Worm (Caenorhabditis elegans): ENCODE results near the gene srh-125.
"Not testable (repeated sequence)": the region's sequence is repeated elsewhere in the genome, so short reads cannot be mapped to it uniquely, and the experiment has no call there.

Gene srh-125

DNA sequence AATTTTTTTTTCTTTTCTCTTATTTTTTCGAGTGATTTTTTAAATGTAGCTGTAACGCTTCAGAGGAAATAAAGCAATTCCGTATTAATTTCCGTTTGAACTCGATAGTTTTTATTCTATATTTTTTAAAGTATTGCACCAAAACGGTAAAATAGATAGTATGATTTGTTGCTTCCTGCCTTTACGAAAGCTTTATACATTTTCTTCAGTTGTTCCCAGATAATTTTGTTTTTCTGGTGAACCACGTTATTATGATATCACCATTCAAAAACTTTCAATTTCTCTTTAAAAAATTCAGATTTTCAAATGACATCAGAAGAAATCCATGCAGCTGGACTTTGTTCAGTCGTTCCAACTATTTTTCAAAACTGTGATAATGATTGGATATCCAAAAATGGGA, 38.3 kb upstream of the srh-125 start, which contains the start of gene srb-18:
srb-18 (plus strand) TSS at position 301 of the 400 bp plus-strand sequence.
- no peak for TF ChIP-seq saeg-2 (GFP tag; IDR thresholded peaks at IDR 0.05)
- no peak for TF ChIP-seq ama-1 (optimal IDR thresholded peaks at IDR 0.05)
- no peak for TF ChIP-seq aly-2 (tag; optimal IDR thresholded peaks at IDR 0.05)
- TF ChIP-seq F44E2.7 (GFP tag; IDR thresholded peaks at IDR 0.05), result no peak
- TF ChIP-seq dpl-1 (GFP tag; optimal IDR thresholded peaks at IDR 0.05), result no peak
- TF ChIP-seq madf-9 (GFP tag; conservative IDR thresholded peaks at IDR 0.05), result no peak
- TF ChIP-seq tra-1 (GFP tag; IDR thresholded peaks at IDR 0.05), result no peak
- TF ChIP-seq dmd-6 (GFP tag; IDR thresholded peaks at IDR 0.05), result no peak
- no peak for TF ChIP-seq nhr-237 (tag; optimal IDR thresholded peaks at IDR 0.05)
- no peak for TF ChIP-seq lin-1 (GFP tag; IDR thresholded peaks at IDR 0.05)
- no peak for TF ChIP-seq mep-1 (tag; optimal IDR thresholded peaks at IDR 0.05)
- no peak for TF ChIP-seq rbr-2 (tag; optimal IDR thresholded peaks at IDR 0.05)
- TF ChIP-seq ceh-62 (tag; optimal IDR thresholded peaks at IDR 0.05), result no peak
- no peak for TF ChIP-seq lim-7 (GFP tag; IDR thresholded peaks at IDR 0.05)
- no peak for TF ChIP-seq nhr-77 (tag; optimal IDR thresholded peaks at IDR 0.05)
- TF ChIP-seq spr-1 (tag; optimal IDR thresholded peaks at IDR 0.05), result no peak

DNA sequence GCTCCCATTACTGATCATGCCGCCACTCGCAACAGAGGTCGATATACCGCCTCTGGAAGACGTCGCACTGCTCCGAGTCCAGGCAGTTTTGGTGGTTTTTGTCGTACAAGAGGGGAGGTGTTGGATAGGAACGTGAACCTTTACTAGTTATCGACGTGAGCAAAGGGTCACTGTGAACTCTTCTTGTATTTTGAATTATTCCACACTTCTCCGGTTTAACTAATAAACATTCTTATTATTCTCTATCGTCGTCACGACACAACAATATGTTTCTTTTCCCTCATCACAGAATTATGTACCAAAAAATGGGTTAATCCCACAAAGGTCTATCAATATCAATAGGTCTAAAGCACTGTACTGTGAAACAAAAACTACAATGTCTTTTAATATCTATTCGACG, 34.8 kb upstream of the srh-125 start, which contains the start of gene nhr-171:
nhr-171 (plus strand) TSS at position 301 of the 400 bp plus-strand sequence.
- TF ChIP-seq skn-1 (tag; optimal IDR thresholded peaks at IDR 0.05); cey-2 (tag; optimal IDR thresholded peaks at IDR 0.05; ENCODE audit: borderline replicate concordance, insufficient read depth); spr-3 (GFP tag; optimal IDR thresholded peaks at IDR 0.05): not testable (repeated sequence)

DNA sequence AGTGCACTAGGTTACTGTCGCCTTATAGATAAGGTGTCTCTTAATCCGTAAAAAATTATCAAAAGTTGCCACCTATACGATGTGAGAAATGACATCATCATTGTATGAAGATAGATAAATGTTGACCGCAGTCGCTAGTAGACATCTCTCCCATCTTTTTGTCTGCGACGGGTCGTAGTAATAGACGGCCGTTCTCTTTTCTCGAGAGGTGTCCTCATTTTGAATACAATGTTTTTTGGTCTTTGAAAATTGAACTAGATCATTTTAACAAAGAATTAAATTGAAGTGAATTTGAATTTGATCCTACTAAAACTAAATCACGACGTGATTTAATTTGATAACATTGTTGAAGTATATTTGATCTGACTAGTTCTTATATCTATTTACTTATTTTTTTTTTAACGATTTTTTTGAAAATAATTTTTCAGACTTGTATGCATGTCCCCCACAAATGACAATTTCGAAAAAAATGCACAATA, 31.9 kb upstream of the srh-125 start, which contains the start of the genes str-31 and nhr-172:
str-31 (minus strand) TSS at position 101 of the 479 bp plus-strand sequence.
nhr-172 (plus strand) TSS at position 429 of the 479 bp plus-strand sequence.
- TF ChIP-seq unc-130 (GFP tag; optimal IDR thresholded peaks at IDR 0.05) (no peak), egl-27 (tag; optimal IDR thresholded peaks at IDR 0.05) (no peak), arid-1 (GFP tag; conservative IDR thresholded peaks at IDR 0.05) (no peak), F49E8.2 (tag; optimal IDR thresholded peaks at IDR 0.05; ENCODE audit: borderline replicate concordance) (no peak), dve-1 (tag; optimal IDR thresholded peaks at IDR 0.05; ENCODE audit: insufficient read depth) (no peak), hif-1 (tag; optimal IDR thresholded peaks at IDR 0.05) (no peak), egl-43 (GFP tag; IDR thresholded peaks at IDR 0.05) (no peak), ceh-44 (GFP tag; IDR thresholded peaks at IDR 0.05) (no peak), Y48G9A.11 (GFP tag; IDR thresholded peaks at IDR 0.05) (no peak), ama-1 (optimal IDR thresholded peaks at IDR 0.05) (no peak), ces-1 (GFP tag; optimal IDR thresholded peaks at IDR 0.05) (no peak), lsy-2 (tag; optimal IDR thresholded peaks at IDR 0.05) (no peak), spr-3 (GFP tag; optimal IDR thresholded peaks at IDR 0.05) (no peak), T20F7.1 (GFP tag; optimal IDR thresholded peaks at IDR 0.05) (no peak), nhr-111 (GFP tag; optimal IDR thresholded peaks at IDR 0.05) (no peak), ceh-20 (GFP tag; IDR thresholded peaks at IDR 0.05) (no peak), ceh-28 (tag; optimal IDR thresholded peaks at IDR 0.05) (no peak), dmd-6 (GFP tag; IDR thresholded peaks at IDR 0.05) (no peak), lin-38 (GFP tag; IDR thresholded peaks at IDR 0.05) (no peak)

DNA sequence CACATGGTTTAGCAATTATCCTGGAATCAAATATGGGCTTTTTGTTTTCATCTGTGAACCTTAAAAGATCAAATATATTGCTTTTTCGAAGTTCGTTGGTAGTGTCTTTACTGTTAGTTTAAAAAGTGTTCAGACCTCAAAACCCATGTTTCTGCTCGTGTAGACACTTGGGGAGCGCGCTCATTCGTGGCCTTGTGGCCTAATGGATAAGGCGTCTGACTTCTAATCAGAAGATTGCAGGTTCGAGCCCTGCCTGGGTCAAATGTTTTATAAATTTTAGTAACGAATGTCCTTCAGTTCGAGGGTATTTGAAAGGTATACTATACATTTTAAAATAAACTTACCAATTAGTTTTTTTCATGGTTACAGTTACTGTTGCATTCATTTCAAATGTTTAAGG, 29.5 kb upstream of the srh-125 start:
- TF ChIP-seq ces-1 (GFP tag; optimal IDR thresholded peaks at IDR 0.05) (no peak), ceh-44 (GFP tag; IDR thresholded peaks at IDR 0.05) (0 out of 2 replicates have a peak, but pooled peaks have one; percentile 3)
